Worm (Caenorhabditis elegans) whole organism, young adult: ENCODE measurements around the gene vnut-1.

Experiments
- B0035.1 ChIP-seq: sonication (generic microtip); optimal IDR thresholded peaks from 2 replicates; lab custom pipeline; 2016; ENCODE audit warnings: missing genetic modification characterization, mild to moderate bottlenecking, missing compliant biosample characterization, missing genotype, missing genetic modification reagents
- C17E4.6 ChIP-seq: fragments of 200-800 bp; sonication (Bioruptor generic); IDR thresholded peaks from 2 replicates; pipeline ENCODE4 v1.3.6; 2022; ENCODE audit warnings: missing genetic modification reagents, missing genetic modification characterization, missing compliant biosample characterization
- F37B4.10 ChIP-seq: fragments of 200-800 bp; sonication (Bioruptor generic); IDR thresholded peaks from 2 replicates; pipeline ENCODE4 v1.3.6; 2022; ENCODE audit warnings: missing genetic modification characterization, missing compliant biosample characterization
- ama-1 ChIP-seq, 3 experiments: fragments of 150-350 bp in 1 of 3; sonication (generic microtip) in 2 of 3; optimal IDR thresholded peaks; 2 replicates each; lab custom pipeline; 2014 to 2018; ENCODE audit warnings: missing biosample characterization in 2 of 3, missing genetic modification characterization in 2 of 3, missing genetic modification reagents in 2 of 3
- dpl-1 ChIP-seq: fragments of 150-350 bp; optimal IDR thresholded peaks from 2 replicates; lab custom pipeline; 2014; ENCODE audit warnings: missing biosample characterization, missing genetic modification reagents, missing genetic modification characterization
- gei-17 ChIP-seq: fragments of 200-800 bp; sonication (Bioruptor generic); optimal IDR thresholded peaks from 2 replicates; lab custom pipeline; 2018; ENCODE audit warnings: mild to moderate bottlenecking, missing genetic modification characterization, missing compliant biosample characterization
- let-526 ChIP-seq: fragments of 200-800 bp; sonication (Bioruptor generic); IDR thresholded peaks from 2 replicates; pipeline ENCODE4 v1.3.6; 2022; ENCODE audit warnings: missing genetic modification reagents, missing genetic modification characterization, missing compliant biosample characterization
- nfya-1 ChIP-seq: sonication (generic microtip); optimal IDR thresholded peaks from 2 replicates; lab custom pipeline; 2017; ENCODE audit warnings: antibody characterized with exemption, missing compliant biosample characterization, missing genetic modification characterization, borderline replicate concordance; ENCODE audit not compliant: insufficient read depth
- unc-130 ChIP-seq: sonication (generic microtip); optimal IDR thresholded peaks from 2 replicates; lab custom pipeline; 2016; ENCODE audit warnings: missing genetic modification reagents, missing genetic modification characterization, missing compliant biosample characterization
- ztf-22 ChIP-seq: fragments of 200-800 bp; sonication (Bioruptor generic); optimal IDR thresholded peaks from 2 replicates; lab custom pipeline; 2018; ENCODE audit warnings: mild to moderate bottlenecking, missing genetic modification characterization, moderate library complexity, missing compliant biosample characterization

DNA sequence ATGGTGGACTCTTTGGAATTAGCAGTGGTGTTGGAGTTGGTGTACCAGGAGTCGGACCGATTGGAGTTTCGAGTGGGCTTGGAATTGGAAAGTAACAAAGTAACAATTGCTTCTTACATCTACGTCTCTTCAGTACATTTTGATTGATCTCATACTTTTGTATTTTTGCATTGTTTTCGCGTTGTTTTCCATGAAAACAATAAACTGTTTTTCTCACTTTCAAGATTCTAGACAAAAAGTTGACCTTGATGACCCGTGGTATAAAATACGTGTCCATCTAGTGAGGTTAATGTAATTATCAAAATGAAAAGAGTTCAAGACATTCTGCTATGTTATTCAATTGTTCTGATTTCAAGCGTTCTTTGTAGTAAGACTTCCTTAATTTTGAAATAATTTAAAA lies 11.8 kb downstream of the vnut-1 start, which contains the start of gene K10H10.5:
- TF ChIP-seq ama-1 (optimal IDR thresholded peaks at IDR 0.05; lab: Kevin White, UChicago): no peak
- TF ChIP-seq ama-1 (GFP tag; optimal IDR thresholded peaks at IDR 0.05; lab: Kevin White, UChicago): no peak
- TF ChIP-seq nfya-1 (tag; lab: Kevin White, UChicago): no peak
- no peak for TF ChIP-seq unc-130 (GFP tag; lab: Kevin White, UChicago)
- TF ChIP-seq dpl-1 (GFP tag; lab: Kevin White, UChicago): no peak
- no peak for TF ChIP-seq F37B4.10 (GFP tag; lab: Robert Waterston, UW)
- no peak for TF ChIP-seq let-526 (GFP tag; lab: Robert Waterston, UW)
- no peak for TF ChIP-seq B0035.1 (tag; lab: Kevin White, UChicago)
- no peak for TF ChIP-seq ztf-22
- no peak for TF ChIP-seq C17E4.6 (GFP tag; lab: Robert Waterston, UW)
- TF ChIP-seq gei-17 (GFP tag; lab: Kevin White, UChicago): no peak
